Worm (Caenorhabditis elegans) whole organism, young adult: ENCODE results near the gene C33D3.5.

ENCODE experiments used
- B0019.2 ChIP-seq: fragments of 200-800 bp; sonication (Bioruptor generic); conservative IDR thresholded peaks from 2 replicates; pipeline ENCODE4 v1.3.6; 2022; ENCODE audit warnings: missing genetic modification reagents, missing genetic modification characterization, missing compliant biosample characterization
- B0336.3 ChIP-seq: fragments of 200-800 bp; sonication (Bioruptor generic); IDR thresholded peaks from 2 replicates; pipeline ENCODE4 v1.3.6; 2022; ENCODE audit warnings: missing genetic modification characterization, missing compliant biosample characterization
- C17E4.6 ChIP-seq: fragments of 200-800 bp; sonication (Bioruptor generic); IDR thresholded peaks from 2 replicates; pipeline ENCODE4 v1.3.6; 2022; ENCODE audit warnings: missing genetic modification reagents, missing genetic modification characterization, missing compliant biosample characterization
- D2030.7 ChIP-seq: fragments of 200-800 bp; sonication (Bioruptor generic); IDR thresholded peaks from 2 replicates; pipeline ENCODE4 v1.3.6; 2022; ENCODE audit warnings: missing genetic modification reagents, missing genetic modification characterization, missing compliant biosample characterization
- F49E8.2 ChIP-seq: sonication (generic microtip); optimal IDR thresholded peaks from 3 replicates; lab custom pipeline; 2017; ENCODE audit warnings: missing genetic modification characterization, mild to moderate bottlenecking, missing compliant biosample characterization, antibody characterized with exemption, moderate library complexity; ENCODE audit not compliant: insufficient read depth
- F55B11.4 ChIP-seq: sonication (generic microtip); optimal IDR thresholded peaks from 2 replicates; lab custom pipeline; 2016; ENCODE audit warnings: missing compliant biosample characterization, missing genetic modification characterization, borderline replicate concordance; ENCODE audit not compliant: insufficient read depth
- K11D2.4 ChIP-seq: fragments of 200-800 bp; sonication (Bioruptor generic); IDR thresholded peaks from 2 replicates; pipeline ENCODE4 v1.3.6; 2022; ENCODE audit warnings: missing genetic modification reagents, missing genetic modification characterization, missing compliant biosample characterization
- K12H6.12 ChIP-seq: fragments of 200-800 bp; sonication (Bioruptor generic); optimal IDR thresholded peaks from 2 replicates; lab custom pipeline; 2018; ENCODE audit warnings: mild to moderate bottlenecking, missing genetic modification characterization, missing compliant biosample characterization
- T07F8.4 ChIP-seq: sonication (generic microtip); optimal IDR thresholded peaks from 2 replicates; lab custom pipeline; 2016; ENCODE audit warnings: mild to moderate bottlenecking, missing genetic modification characterization, moderate library complexity, missing compliant biosample characterization
- Y56A3A.18 ChIP-seq: fragments of 200-800 bp; sonication (Bioruptor generic); IDR thresholded peaks from 2 replicates; pipeline ENCODE4 v1.3.6; 2022; ENCODE audit warnings: missing genetic modification reagents, missing genetic modification characterization, missing compliant biosample characterization
- Y79H2A.3 ChIP-seq: fragments of 200-800 bp; sonication (Bioruptor generic); conservative IDR thresholded peaks from 2 replicates; pipeline ENCODE4 v1.3.6; 2022; ENCODE audit warnings: missing genetic modification reagents, missing genetic modification characterization, missing compliant biosample characterization
- ZK185.1 ChIP-seq: sonication (generic microtip); optimal IDR thresholded peaks from 2 replicates; lab custom pipeline; 2016; ENCODE audit warnings: mild to moderate bottlenecking, missing genetic modification characterization, missing compliant biosample characterization; ENCODE audit not compliant: poor library complexity, severe bottlenecking
- ama-1 ChIP-seq, 3 experiments: fragments of 150-350 bp in 1 of 3; sonication (generic microtip) in 2 of 3; optimal IDR thresholded peaks; 2 replicates each; lab custom pipeline; 2014 to 2018; ENCODE audit warnings: missing biosample characterization in 2 of 3, missing genetic modification characterization in 2 of 3, missing genetic modification reagents in 2 of 3
- aptf-2 ChIP-seq: fragments of 200-800 bp; sonication (Bioruptor generic); conservative IDR thresholded peaks from 2 replicates; pipeline ENCODE4 v1.3.6; 2022; ENCODE audit warnings: missing genetic modification reagents, missing genetic modification characterization, missing compliant biosample characterization
- athp-1 ChIP-seq: sonication (generic microtip); optimal IDR thresholded peaks from 2 replicates; lab custom pipeline; 2017; ENCODE audit warnings: mild to moderate bottlenecking, missing genetic modification characterization, missing compliant biosample characterization
- attf-5 ChIP-seq: fragments of 200-800 bp; sonication (Bioruptor generic); optimal IDR thresholded peaks from 2 replicates; lab custom pipeline; 2018; ENCODE audit warnings: mild to moderate bottlenecking, missing genetic modification characterization, missing compliant biosample characterization
- bed-2 ChIP-seq: fragments of 200-800 bp; sonication (Bioruptor generic); IDR thresholded peaks from 2 replicates; pipeline ENCODE4 v1.3.6; 2022; ENCODE audit warnings: missing genetic modification reagents, missing genetic modification characterization, missing compliant biosample characterization
- cebp-1 ChIP-seq, 2 experiments: fragments of 200-800 bp in 1 of 2; sonication (Bioruptor generic) in 1 of 2; sonication (generic microtip) in 1 of 2; IDR thresholded peaks in 1 of 2; optimal IDR thresholded peaks in 1 of 2; 2 replicates each; pipeline versions ENCODE4 v1.3.6 to Lab custom; 2017 to 2022; ENCODE audit warnings: missing compliant biosample characterization in 2 of 2, missing genetic modification characterization in 2 of 2, mild to moderate bottlenecking in 1 of 2, missing genetic modification reagents in 1 of 2, moderate library complexity in 1 of 2
- ceh-100 ChIP-seq: fragments of 200-800 bp; sonication (Bioruptor generic); IDR thresholded peaks from 2 replicates; pipeline ENCODE4 v1.3.6; 2022; ENCODE audit warnings: missing genetic modification reagents, missing genetic modification characterization, missing compliant biosample characterization
- efl-1 ChIP-seq: fragments of 150-350 bp; optimal IDR thresholded peaks from 2 replicates; lab custom pipeline; 2014; ENCODE audit warnings: missing biosample characterization, missing genetic modification reagents, missing genetic modification characterization
- egrh-3 ChIP-seq: fragments of 200-800 bp; sonication (Bioruptor generic); IDR thresholded peaks from 2 replicates; pipeline ENCODE4 v1.3.6; 2022; ENCODE audit warnings: missing genetic modification reagents, missing genetic modification characterization, missing compliant biosample characterization
- ekl-4 ChIP-seq: fragments of 200-800 bp; sonication (Bioruptor generic); IDR thresholded peaks from 2 replicates; pipeline ENCODE4 v1.3.6; 2022; ENCODE audit warnings: missing genetic modification reagents, missing genetic modification characterization, missing compliant biosample characterization
- fkh-3 ChIP-seq: sonication (generic microtip); optimal IDR thresholded peaks from 2 replicates; lab custom pipeline; 2016; ENCODE audit warnings: mild to moderate bottlenecking, missing genetic modification characterization, missing compliant biosample characterization
- hlh-26 ChIP-seq: fragments of 200-800 bp; sonication (Bioruptor generic); conservative IDR thresholded peaks from 2 replicates; pipeline ENCODE4 v1.3.6; 2022; ENCODE audit warnings: missing genetic modification reagents, missing genetic modification characterization, missing compliant biosample characterization
- hmg-1.2 ChIP-seq: fragments of 200-800 bp; sonication (Bioruptor generic); IDR thresholded peaks from 2 replicates; pipeline ENCODE4 v1.3.6; 2022; ENCODE audit warnings: missing genetic modification reagents, missing genetic modification characterization, missing compliant biosample characterization
- hrde-1 ChIP-seq: sonication (generic microtip); optimal IDR thresholded peaks from 2 replicates; lab custom pipeline; 2016; ENCODE audit warnings: missing genetic modification characterization, mild to moderate bottlenecking, missing compliant biosample characterization, moderate library complexity, missing genotype, missing genetic modification reagents, borderline replicate concordance
- hsf-1 ChIP-seq: fragments of 200-800 bp; sonication (Bioruptor generic); IDR thresholded peaks from 2 replicates; pipeline ENCODE4 v1.3.6; 2022; ENCODE audit warnings: missing genetic modification reagents, missing genetic modification characterization, missing compliant biosample characterization
- let-607 ChIP-seq, 2 experiments: fragments of 200-800 bp in 1 of 2; sonication (Bioruptor generic) in 1 of 2; sonication (generic microtip) in 1 of 2; optimal IDR thresholded peaks; 2 replicates each; lab custom pipeline; 2016 to 2018; ENCODE audit warnings: mild to moderate bottlenecking in 2 of 2, missing compliant biosample characterization in 2 of 2, missing genetic modification characterization in 2 of 2, moderate library complexity in 2 of 2, missing genotype in 1 of 2
- lsy-27 ChIP-seq: sonication (generic microtip); optimal IDR thresholded peaks from 2 replicates; lab custom pipeline; 2017; ENCODE audit warnings: missing genetic modification characterization, mild to moderate bottlenecking, missing compliant biosample characterization, antibody characterized with exemption, missing genotype, borderline replicate concordance; ENCODE audit not compliant: insufficient read depth
- madf-3 ChIP-seq: fragments of 200-800 bp; sonication (Bioruptor generic); IDR thresholded peaks from 2 replicates; pipeline ENCODE4 v1.3.6; 2022; ENCODE audit warnings: missing genetic modification reagents, missing genetic modification characterization, missing compliant biosample characterization
- mel-28 ChIP-seq: sonication (generic microtip); optimal IDR thresholded peaks from 2 replicates; lab custom pipeline; 2016; ENCODE audit warnings: borderline replicate concordance, mild to moderate bottlenecking, missing genetic modification characterization, missing compliant biosample characterization
- pbrm-1 ChIP-seq: fragments of 200-800 bp; sonication (Bioruptor generic); IDR thresholded peaks from 2 replicates; pipeline ENCODE4 v1.3.6; 2022; ENCODE audit warnings: missing genetic modification reagents, missing genetic modification characterization, missing compliant biosample characterization
- repo-1 ChIP-seq: sonication (generic microtip); optimal IDR thresholded peaks from 2 replicates; lab custom pipeline; 2017; ENCODE audit warnings: mild to moderate bottlenecking, missing genetic modification characterization, missing compliant biosample characterization
- snpc-3.4 ChIP-seq: sonication (generic microtip); optimal IDR thresholded peaks from 2 replicates; lab custom pipeline; 2017; ENCODE audit warnings: missing genetic modification characterization, mild to moderate bottlenecking, missing compliant biosample characterization, antibody characterized with exemption, moderate library complexity, missing genotype, missing genetic modification reagents
- snpc-4 ChIP-seq, 5 experiments: fragments of 150-350 bp in 1 of 5; sonication (generic microtip) in 4 of 5; optimal IDR thresholded peaks; 2 replicates each; lab custom pipeline; 2014 to 2018; ENCODE audit warnings: missing genetic modification characterization in 5 of 5, missing biosample characterization in 3 of 5, antibody characterized with exemption in 2 of 5, mild to moderate bottlenecking in 2 of 5, missing compliant biosample characterization in 2 of 5, missing genotype in 2 of 5, moderate library complexity in 2 of 5, missing genetic modification reagents in 1 of 5
- xnd-1 ChIP-seq: sonication (generic microtip); optimal IDR thresholded peaks from 2 replicates; lab custom pipeline; 2016; ENCODE audit warnings: missing genotype, missing genetic modification reagents, missing genetic modification characterization, missing compliant biosample characterization
- zim-3 ChIP-seq: sonication (generic microtip); optimal IDR thresholded peaks from 2 replicates; lab custom pipeline; 2017; ENCODE audit warnings: mild to moderate bottlenecking, missing genetic modification characterization, moderate library complexity, missing compliant biosample characterization
- ztf-26 ChIP-seq: sonication (generic microtip); optimal IDR thresholded peaks from 2 replicates; lab custom pipeline; 2017; ENCODE audit warnings: missing genetic modification characterization, missing compliant biosample characterization
- ztf-6 ChIP-seq: fragments of 200-800 bp; sonication (Bioruptor generic); IDR thresholded peaks from 2 replicates; pipeline ENCODE4 v1.3.6; 2022; ENCODE audit warnings: missing genetic modification reagents, missing genetic modification characterization, missing compliant biosample characterization

C33D3.5 gene

ce11 chrX:10491044-10491443 lies at the start of gene C33D3.5:
Gene C33D3.5 (plus strand): TSS chrX:10491344.
- TF ChIP-seq efl-1 (GFP tag; lab: Kevin White, UChicago) (no peak), B0336.3 (GFP tag; lab: Robert Waterston, UW) (no peak), hsf-1 (no peak), snpc-3.4 (no peak), cebp-1 (GFP tag; IDR thresholded peaks at IDR 0.05; lab: Robert Waterston, UW) (no peak), cebp-1 (tag; optimal IDR thresholded peaks at IDR 0.05; lab: Kevin White, UChicago) (no peak), Y56A3A.18 (GFP tag; lab: Robert Waterston, UW) (no peak), D2030.7 (no peak), mel-28 (tag; lab: Kevin White, UChicago) (no peak), zim-3 (tag; lab: Kevin White, UChicago) (no peak), ceh-100 (GFP tag; lab: Robert Waterston, UW) (no peak), hmg-1.2 (GFP tag; lab: Robert Waterston, UW) (no peak), hlh-26 (GFP tag; lab: Robert Waterston, UW) (no peak), athp-1 (tag; lab: Kevin White, UChicago) (no peak), aptf-2 (no peak), ama-1 (optimal IDR thresholded peaks at IDR 0.05; lab: Kevin White, UChicago) (no peak), ama-1 (GFP tag; optimal IDR thresholded peaks at IDR 0.05; lab: Kevin White, UChicago) (no peak), ZK185.1 (no peak), ztf-26 (tag; lab: Kevin White, UChicago) (no peak), bed-2 (GFP tag; lab: Robert Waterston, UW) (no peak)

DNA sequence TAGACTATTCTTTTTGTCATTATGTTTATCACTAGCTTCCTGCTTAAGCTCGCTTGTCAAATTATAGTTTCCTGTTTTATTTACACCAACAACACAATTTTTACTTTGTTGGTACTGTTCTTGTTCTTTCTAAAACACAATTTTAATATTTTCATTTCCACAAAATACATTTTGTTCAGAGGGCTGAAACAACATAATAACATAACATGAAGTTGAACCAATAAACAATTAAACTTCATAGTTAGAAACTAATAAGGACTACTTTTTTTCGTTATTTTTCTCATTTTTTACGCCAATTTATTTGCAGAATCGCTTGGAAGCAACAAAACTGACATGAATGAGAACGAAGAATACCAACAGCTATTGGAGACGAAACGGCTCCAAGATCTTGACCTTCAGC lies 47.3 kb upstream of the C33D3.5 start, which contains the start of gene C39B10.3:
Gene C39B10.3, plus strand, starts transcription at position 301 of the 400 bp plus-strand sequence.
- no peak for TF ChIP-seq fkh-3 (tag; lab: Kevin White, UChicago)
- no peak for TF ChIP-seq pbrm-1 (GFP tag; lab: Robert Waterston, UW)
- no peak for TF ChIP-seq K11D2.4 (GFP tag; lab: Robert Waterston, UW)
- no peak for TF ChIP-seq C17E4.6
- no peak for TF ChIP-seq lsy-27 (tag; lab: Kevin White, UChicago)
- no peak for TF ChIP-seq hrde-1 (tag; lab: Kevin White, UChicago)
- TF ChIP-seq repo-1 (tag; lab: Kevin White, UChicago), result no peak
- no peak for TF ChIP-seq let-607 (tag; optimal IDR thresholded peaks at IDR 0.05; lab: Kevin White, UChicago)

ce11 chrX:10444705-10445104 lies 46.4 kb upstream of the C33D3.5 start, which contains the start of gene C39B10.4:
Gene C39B10.4 (plus strand): TSS chrX:10445005.
- TF ChIP-seq B0019.2 (GFP tag; lab: Robert Waterston, UW) (no peak), ZK185.1 (no peak), Y79H2A.3 (GFP tag; lab: Robert Waterston, UW) (no peak), egrh-3 (GFP tag; lab: Robert Waterston, UW) (no peak), pbrm-1 (GFP tag; lab: Robert Waterston, UW) (no peak), madf-3 (no peak), xnd-1 (tag; lab: Kevin White, UChicago) (no peak), T07F8.4 (tag; lab: Kevin White, UChicago) (no peak), ama-1 (optimal IDR thresholded peaks at IDR 0.05; lab: Kevin White, UChicago) (no peak), ama-1 (GFP tag; optimal IDR thresholded peaks at IDR 0.05; lab: Kevin White, UChicago) (no peak), attf-5 (GFP tag; lab: Kevin White, UChicago) (no peak), let-607 (tag; optimal IDR thresholded peaks at IDR 0.05; lab: Kevin White, UChicago) (no peak), ztf-6 (GFP tag; lab: Robert Waterston, UW) (no peak), F49E8.2 (tag; lab: Kevin White, UChicago) (no peak), ekl-4 (no peak), hlh-26 (GFP tag; lab: Robert Waterston, UW) (no peak), Y56A3A.18 (GFP tag; lab: Robert Waterston, UW) (no peak), K12H6.12 (no peak), F55B11.4 (tag; lab: Kevin White, UChicago) (no peak), snpc-4 (GFP tag; optimal IDR thresholded peaks at IDR 0.05; lab: Kevin White, UChicago) (no peak), snpc-4 (tag; optimal IDR thresholded peaks at IDR 0.05; lab: Kevin White, UChicago) (no peak), athp-1 (tag; lab: Kevin White, UChicago) (no peak)
